Fruit fly (Drosophila melanogaster) S2 (cell line): ENCODE results near the gene Rpn2.

Experiments used
- CG8478 ChIP-seq: fragments of >200 bp; optimal IDR thresholded peaks from 2 replicates; lab custom pipeline; 2018
- CTCF ChIP-seq, 2 experiments: fragments of >200 bp; optimal IDR thresholded peaks; 2 replicates each; lab custom pipeline; 2018

- no peak for TF ChIP-seq CTCF (optimal IDR thresholded peaks at IDR 0.05; lab: Kevin White, UChicago)
- TF ChIP-seq CG8478, result no peak
Measured at dm6 chr3R:29116167-29116725, 37.1 kb upstream of the Rpn2 start, which contains the start of gene Atg14.
